Fruit fly (Drosophila melanogaster) whole organism, wandering third instar larva: Measurements from ENCODE around the gene raptor.

Experiments used
- Dfd ChIP-seq: fragments of >200 bp; optimal IDR thresholded peaks from 2 replicates; lab custom pipeline; 2017; ENCODE audit warnings: missing biosample characterization, missing genetic modification characterization
- h ChIP-seq: fragments of 200-800 bp; sonication (Bioruptor generic); optimal IDR thresholded peaks from 3 replicates; lab custom pipeline; 2016; ENCODE audit warnings: missing biosample characterization, mild to moderate bottlenecking, missing genetic modification characterization
- woc ChIP-seq: sonication (Bioruptor generic); optimal IDR thresholded peaks from 2 replicates; lab custom pipeline; 2016; ENCODE audit warnings: missing biosample characterization, mild to moderate bottlenecking, missing genetic modification characterization

DNA sequence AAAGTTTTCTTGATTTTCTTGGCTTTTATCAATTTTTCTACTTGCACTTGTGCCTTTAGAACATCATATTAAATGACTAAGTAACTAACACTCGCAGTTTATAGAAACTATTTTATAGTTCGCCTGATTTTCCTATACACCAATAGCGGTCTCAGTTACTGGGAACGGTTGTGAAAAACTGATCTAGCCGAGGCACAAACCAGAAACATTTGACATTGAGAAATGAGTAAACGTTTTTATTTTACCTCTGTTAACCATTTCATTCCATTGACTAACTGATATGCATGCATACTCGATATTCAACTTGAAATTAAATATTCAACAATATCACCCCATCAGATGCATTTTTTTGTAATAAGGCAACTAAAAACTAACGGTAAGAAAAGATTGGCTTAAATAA, 54.6 kb downstream of the raptor start:
- TF ChIP-seq h (GFP tag; lab: Kevin White, UChicago) (no peak), woc (GFP tag; lab: Kevin White, UChicago) (no peak), Dfd (GFP tag; lab: Kevin White, UChicago) (no peak)
